Fruit fly (Drosophila melanogaster) whole organism, embryonic: Measurements from ENCODE around the gene CG10738.

Source experiments
- Aef1 ChIP-seq: fragments of 200-800 bp; sonication (Bioruptor generic); IDR thresholded peaks from 3 replicates; pipeline ENCODE4 v1.3.6; 2022; ENCODE audit warnings: missing biosample characterization, missing genetic modification characterization
- CG11093 ChIP-seq: fragments of 200-800 bp; sonication (Bioruptor generic); IDR thresholded peaks from 3 replicates; pipeline ENCODE4 v1.3.6; 2022; ENCODE audit warnings: missing biosample characterization, missing genetic modification characterization
- CG18011 ChIP-seq: fragments of 200-800 bp; sonication (Bioruptor generic); optimal IDR thresholded peaks from 2 replicates; lab custom pipeline; 2017; ENCODE audit warnings: missing biosample characterization, missing genetic modification characterization, mild to moderate bottlenecking, moderate library complexity, missing genotype
- GATAe ChIP-seq: fragments of 200-800 bp; sonication (Bioruptor generic); conservative IDR thresholded peaks from 2 replicates; pipeline ENCODE4 v1.3.6; 2022; ENCODE audit warnings: missing biosample characterization, missing genetic modification characterization
- MTF-1 ChIP-seq: fragments of 200-800 bp; sonication (Bioruptor generic); optimal IDR thresholded peaks from 2 replicates; lab custom pipeline; 2018; ENCODE audit warnings: missing biosample characterization, mild to moderate bottlenecking, missing genetic modification characterization, borderline replicate concordance
- NC2α ChIP-seq: fragments of 200-800 bp; sonication (Bioruptor generic); optimal IDR thresholded peaks from 2 replicates; lab custom pipeline; 2016; ENCODE audit warnings: missing biosample characterization, missing genetic modification characterization
- esg ChIP-seq: fragments of 200-800 bp; sonication (Bioruptor generic); conservative IDR thresholded peaks from 2 replicates; pipeline ENCODE4 v1.3.6; 2022; ENCODE audit warnings: missing biosample characterization, missing genetic modification characterization
- nmo ChIP-seq: fragments of 200-800 bp; sonication (Bioruptor generic); optimal IDR thresholded peaks from 2 replicates; lab custom pipeline; 2018; ENCODE audit warnings: missing biosample characterization, mild to moderate bottlenecking, missing genetic modification characterization, moderate library complexity
- sug ChIP-seq: fragments of 200-800 bp; optimal IDR thresholded peaks from 2 replicates; lab custom pipeline; 2019; ENCODE audit warnings: missing biosample characterization, mild to moderate bottlenecking, missing genetic modification characterization, moderate library complexity

dm6 chr3L:13497720-13498355 is 47.3 kb downstream of the CG10738 start:
- no peak for TF ChIP-seq esg (GFP tag; lab: Robert Waterston, UW)
- no peak for TF ChIP-seq CG18011
- no peak for TF ChIP-seq GATAe
- TF ChIP-seq Aef1 (GFP tag; lab: Robert Waterston, UW): no peak
- no peak for TF ChIP-seq sug
- TF ChIP-seq MTF-1 (GFP tag; lab: Kevin White, UChicago): no peak
- no peak for TF ChIP-seq nmo
- TF ChIP-seq CG11093 (GFP tag; lab: Robert Waterston, UW): no peak
- no peak for TF ChIP-seq NC2α (GFP tag; lab: Kevin White, UChicago)
